Worm (Caenorhabditis elegans) whole organism, young adult: ENCODE measurements around the gene sri-25.
A peak's percentile ranks its signal among the peaks of the same experiment; 100 is the strongest.

Source experiments
- B0261.1 ChIP-seq: sonication (generic microtip); optimal IDR thresholded peaks from 2 replicates; lab custom pipeline; 2016; ENCODE audit warnings: mild to moderate bottlenecking, missing genetic modification characterization, moderate library complexity, missing compliant biosample characterization
- D2030.7 ChIP-seq: fragments of 200-800 bp; sonication (Bioruptor generic); IDR thresholded peaks from 2 replicates; pipeline ENCODE4 v1.3.6; 2022; ENCODE audit warnings: missing genetic modification reagents, missing genetic modification characterization, missing compliant biosample characterization
- F10E7.11 ChIP-seq: sonication (generic microtip); optimal IDR thresholded peaks from 2 replicates; lab custom pipeline; 2017; ENCODE audit warnings: mild to moderate bottlenecking, missing genetic modification characterization, moderate library complexity, missing compliant biosample characterization
- F22D6.2 ChIP-seq: sonication (generic microtip); optimal IDR thresholded peaks from 2 replicates; lab custom pipeline; 2016; ENCODE audit warnings: mild to moderate bottlenecking, missing genetic modification characterization, missing compliant biosample characterization
- F23B12.7 ChIP-seq: sonication (generic microtip); optimal IDR thresholded peaks from 2 replicates; lab custom pipeline; 2017; ENCODE audit warnings: missing genetic modification characterization, mild to moderate bottlenecking, missing compliant biosample characterization, antibody characterized with exemption, moderate library complexity; ENCODE audit not compliant: insufficient read depth
- F39B2.1 ChIP-seq: fragments of 200-800 bp; sonication (Bioruptor generic); IDR thresholded peaks from 2 replicates; pipeline ENCODE4 v1.3.6; 2022; ENCODE audit warnings: missing genetic modification reagents, missing genetic modification characterization, missing compliant biosample characterization
- F55B11.4 ChIP-seq: sonication (generic microtip); optimal IDR thresholded peaks from 2 replicates; lab custom pipeline; 2016; ENCODE audit warnings: missing compliant biosample characterization, missing genetic modification characterization, borderline replicate concordance; ENCODE audit not compliant: insufficient read depth
- K11D2.4 ChIP-seq: fragments of 200-800 bp; sonication (Bioruptor generic); IDR thresholded peaks from 2 replicates; pipeline ENCODE4 v1.3.6; 2022; ENCODE audit warnings: missing genetic modification reagents, missing genetic modification characterization, missing compliant biosample characterization
- K12H6.12 ChIP-seq: fragments of 200-800 bp; sonication (Bioruptor generic); optimal IDR thresholded peaks from 2 replicates; lab custom pipeline; 2018; ENCODE audit warnings: mild to moderate bottlenecking, missing genetic modification characterization, missing compliant biosample characterization
- Y67H2A.10 ChIP-seq: fragments of 200-800 bp; sonication (Bioruptor generic); conservative IDR thresholded peaks from 2 replicates; pipeline ENCODE4 v1.3.6; 2022; ENCODE audit warnings: missing genetic modification reagents, missing genetic modification characterization, missing compliant biosample characterization
- Y79H2A.3 ChIP-seq: fragments of 200-800 bp; sonication (Bioruptor generic); conservative IDR thresholded peaks from 2 replicates; pipeline ENCODE4 v1.3.6; 2022; ENCODE audit warnings: missing genetic modification reagents, missing genetic modification characterization, missing compliant biosample characterization
- ZK185.1 ChIP-seq: sonication (generic microtip); optimal IDR thresholded peaks from 2 replicates; lab custom pipeline; 2016; ENCODE audit warnings: mild to moderate bottlenecking, missing genetic modification characterization, missing compliant biosample characterization; ENCODE audit not compliant: poor library complexity, severe bottlenecking
- ama-1 ChIP-seq, 3 experiments: fragments of 150-350 bp in 1 of 3; sonication (generic microtip) in 2 of 3; optimal IDR thresholded peaks; 2 replicates each; lab custom pipeline; 2014 to 2018; ENCODE audit warnings: missing biosample characterization in 2 of 3, missing genetic modification characterization in 2 of 3, missing genetic modification reagents in 2 of 3
- attf-3 ChIP-seq: fragments of 200-800 bp; sonication (Bioruptor generic); conservative IDR thresholded peaks from 2 replicates; pipeline ENCODE4 v1.3.6; 2022; ENCODE audit warnings: missing genetic modification reagents, missing genetic modification characterization, missing compliant biosample characterization
- bed-1 ChIP-seq: fragments of 200-800 bp; sonication (Bioruptor generic); IDR thresholded peaks from 2 replicates; pipeline ENCODE4 v1.3.6; 2022; ENCODE audit warnings: missing genetic modification reagents, missing genetic modification characterization, missing compliant biosample characterization
- bed-2 ChIP-seq: fragments of 200-800 bp; sonication (Bioruptor generic); IDR thresholded peaks from 2 replicates; pipeline ENCODE4 v1.3.6; 2022; ENCODE audit warnings: missing genetic modification reagents, missing genetic modification characterization, missing compliant biosample characterization
- cebp-1 ChIP-seq, 2 experiments: fragments of 200-800 bp in 1 of 2; sonication (Bioruptor generic) in 1 of 2; sonication (generic microtip) in 1 of 2; IDR thresholded peaks in 1 of 2; optimal IDR thresholded peaks in 1 of 2; 2 replicates each; pipeline versions ENCODE4 v1.3.6 to Lab custom; 2017 to 2022; ENCODE audit warnings: missing compliant biosample characterization in 2 of 2, missing genetic modification characterization in 2 of 2, mild to moderate bottlenecking in 1 of 2, missing genetic modification reagents in 1 of 2, moderate library complexity in 1 of 2
- cebp-2 ChIP-seq: fragments of 200-800 bp; sonication (Bioruptor generic); IDR thresholded peaks from 2 replicates; pipeline ENCODE4 v1.3.6; 2022; ENCODE audit warnings: missing genetic modification characterization, missing compliant biosample characterization
- ceh-27 ChIP-seq: fragments of 200-800 bp; sonication (Bioruptor generic); optimal IDR thresholded peaks from 2 replicates; lab custom pipeline; 2018; ENCODE audit warnings: mild to moderate bottlenecking, missing genetic modification characterization, moderate library complexity, missing compliant biosample characterization
- chd-7 ChIP-seq: sonication (generic microtip); optimal IDR thresholded peaks from 2 replicates; lab custom pipeline; 2016; ENCODE audit warnings: mild to moderate bottlenecking, missing genetic modification characterization, moderate library complexity, missing compliant biosample characterization
- dox-1 ChIP-seq: fragments of 200-800 bp; sonication (Bioruptor generic); IDR thresholded peaks from 2 replicates; pipeline ENCODE4 v1.3.6; 2022; ENCODE audit warnings: missing genetic modification reagents, missing genetic modification characterization, missing compliant biosample characterization
- dpl-1 ChIP-seq: fragments of 150-350 bp; optimal IDR thresholded peaks from 2 replicates; lab custom pipeline; 2014; ENCODE audit warnings: missing biosample characterization, missing genetic modification reagents, missing genetic modification characterization
- egl-44 ChIP-seq: fragments of 200-800 bp; sonication (Bioruptor generic); IDR thresholded peaks from 2 replicates; pipeline ENCODE4 v1.3.6; 2022; ENCODE audit warnings: missing genetic modification reagents, missing genetic modification characterization, missing compliant biosample characterization
- ets-4 ChIP-seq: fragments of 200-800 bp; sonication (Bioruptor generic); optimal IDR thresholded peaks from 2 replicates; lab custom pipeline; 2018; ENCODE audit warnings: mild to moderate bottlenecking, missing genetic modification characterization, missing compliant biosample characterization
- gei-17 ChIP-seq: fragments of 200-800 bp; sonication (Bioruptor generic); optimal IDR thresholded peaks from 2 replicates; lab custom pipeline; 2018; ENCODE audit warnings: mild to moderate bottlenecking, missing genetic modification characterization, missing compliant biosample characterization
- hlh-12 ChIP-seq: sonication (generic microtip); optimal IDR thresholded peaks from 2 replicates; lab custom pipeline; 2016; ENCODE audit warnings: missing genetic modification characterization, missing compliant biosample characterization
- hrde-1 ChIP-seq: sonication (generic microtip); optimal IDR thresholded peaks from 2 replicates; lab custom pipeline; 2016; ENCODE audit warnings: missing genetic modification characterization, mild to moderate bottlenecking, missing compliant biosample characterization, moderate library complexity, missing genotype, missing genetic modification reagents, borderline replicate concordance
- hsf-1 ChIP-seq: fragments of 200-800 bp; sonication (Bioruptor generic); IDR thresholded peaks from 2 replicates; pipeline ENCODE4 v1.3.6; 2022; ENCODE audit warnings: missing genetic modification reagents, missing genetic modification characterization, missing compliant biosample characterization
- lag-1 ChIP-seq: fragments of 200-800 bp; sonication (Bioruptor generic); IDR thresholded peaks from 2 replicates; pipeline ENCODE4 v1.3.6; 2022; ENCODE audit warnings: missing genetic modification reagents, missing genetic modification characterization, missing compliant biosample characterization
- lir-1 ChIP-seq: fragments of 200-800 bp; sonication (Bioruptor generic); conservative IDR thresholded peaks from 2 replicates; pipeline ENCODE4 v1.3.6; 2022; ENCODE audit warnings: missing genetic modification reagents, missing genetic modification characterization, missing compliant biosample characterization
- madf-6 ChIP-seq: fragments of 200-800 bp; sonication (Bioruptor generic); IDR thresholded peaks from 2 replicates; pipeline ENCODE4 v1.3.6; 2022; ENCODE audit warnings: missing genetic modification reagents, missing genetic modification characterization, missing compliant biosample characterization
- madf-8 ChIP-seq: fragments of 200-800 bp; sonication (Bioruptor generic); conservative IDR thresholded peaks from 2 replicates; pipeline ENCODE4 v1.3.6; 2022; ENCODE audit warnings: missing genetic modification reagents, missing genetic modification characterization, missing compliant biosample characterization
- mcd-1 ChIP-seq: fragments of 200-800 bp; sonication (Bioruptor generic); IDR thresholded peaks from 2 replicates; pipeline ENCODE4 v1.3.6; 2022; ENCODE audit warnings: missing genetic modification reagents, missing genetic modification characterization, missing compliant biosample characterization
- mel-28 ChIP-seq: sonication (generic microtip); optimal IDR thresholded peaks from 2 replicates; lab custom pipeline; 2016; ENCODE audit warnings: borderline replicate concordance, mild to moderate bottlenecking, missing genetic modification characterization, missing compliant biosample characterization
- nfya-1 ChIP-seq: sonication (generic microtip); optimal IDR thresholded peaks from 2 replicates; lab custom pipeline; 2017; ENCODE audit warnings: antibody characterized with exemption, missing compliant biosample characterization, missing genetic modification characterization, borderline replicate concordance; ENCODE audit not compliant: insufficient read depth
- nfyb-1 ChIP-seq: fragments of 200-800 bp; sonication (Bioruptor generic); IDR thresholded peaks from 2 replicates; pipeline ENCODE4 v1.3.6; 2022; ENCODE audit warnings: missing genetic modification reagents, missing genetic modification characterization, missing compliant biosample characterization
- nhr-120 ChIP-seq: fragments of 200-800 bp; sonication (Bioruptor generic); IDR thresholded peaks from 2 replicates; pipeline ENCODE4 v1.3.6; 2022; ENCODE audit warnings: missing genetic modification characterization, missing compliant biosample characterization
- nhr-179 ChIP-seq: sonication (generic microtip); optimal IDR thresholded peaks from 2 replicates; lab custom pipeline; 2016; ENCODE audit warnings: mild to moderate bottlenecking, missing genetic modification characterization, missing compliant biosample characterization
- nhr-90 ChIP-seq: sonication (generic microtip); optimal IDR thresholded peaks from 2 replicates; lab custom pipeline; 2016; ENCODE audit warnings: missing genotype, mild to moderate bottlenecking, missing genetic modification characterization, missing compliant biosample characterization
- pbrm-1 ChIP-seq: fragments of 200-800 bp; sonication (Bioruptor generic); IDR thresholded peaks from 2 replicates; pipeline ENCODE4 v1.3.6; 2022; ENCODE audit warnings: missing genetic modification reagents, missing genetic modification characterization, missing compliant biosample characterization
- snpc-1.3 ChIP-seq: sonication (generic microtip); optimal IDR thresholded peaks from 2 replicates; lab custom pipeline; 2017; ENCODE audit warnings: missing genetic modification characterization, mild to moderate bottlenecking, missing compliant biosample characterization, antibody characterized with exemption, moderate library complexity, missing genotype, missing genetic modification reagents; ENCODE audit not compliant: insufficient read depth
- snpc-4 ChIP-seq, 5 experiments: fragments of 150-350 bp in 1 of 5; sonication (generic microtip) in 4 of 5; optimal IDR thresholded peaks; 2 replicates each; lab custom pipeline; 2014 to 2018; ENCODE audit warnings: missing genetic modification characterization in 5 of 5, missing biosample characterization in 3 of 5, antibody characterized with exemption in 2 of 5, mild to moderate bottlenecking in 2 of 5, missing compliant biosample characterization in 2 of 5, missing genotype in 2 of 5, moderate library complexity in 2 of 5, missing genetic modification reagents in 1 of 5
- somi-1 ChIP-seq: fragments of 200-800 bp; sonication (Bioruptor generic); optimal IDR thresholded peaks from 2 replicates; lab custom pipeline; 2018; ENCODE audit warnings: mild to moderate bottlenecking, missing genetic modification characterization, missing compliant biosample characterization
- tbp1 ChIP-seq: fragments of 200-800 bp; sonication (Bioruptor generic); optimal IDR thresholded peaks from 2 replicates; lab custom pipeline; 2018; ENCODE audit warnings: mild to moderate bottlenecking, missing genetic modification characterization, missing compliant biosample characterization
- unc-62 ChIP-seq: fragments of 150-350 bp; optimal IDR thresholded peaks from 2 replicates; lab custom pipeline; 2014; ENCODE audit warnings: missing biosample characterization, missing genetic modification reagents, missing genetic modification characterization

Gene sri-25

ce11 chrV:15190903-15191302 lies 25.9 kb upstream of the sri-25 start, which contains the start of gene Y75B12B.11 (continued):
- TF ChIP-seq D2030.7 (GFP tag; lab: Robert Waterston, UW): peak; percentile 96
- TF ChIP-seq hrde-1 (tag; lab: Kevin White, UChicago): peak; percentile 97
- peak; percentile 76 for TF ChIP-seq F10E7.11 (tag; lab: Kevin White, UChicago)
- TF ChIP-seq snpc-4 (GFP tag; optimal IDR thresholded peaks at IDR 0.05; lab: Kevin White, UChicago): peak; percentile 77
- peak; percentile 47 to 87 (median 82) for TF ChIP-seq snpc-4 (tag; optimal IDR thresholded peaks at IDR 0.05; lab: Kevin White, UChicago)
- TF ChIP-seq cebp-2: peak; percentile 97
- peak; percentile 99 for TF ChIP-seq tbp1 (GFP tag; lab: Kevin White, UChicago)
- peak; percentile 87 for TF ChIP-seq ets-4 (GFP tag; lab: Kevin White, UChicago)
- peak; percentile 77 for TF ChIP-seq attf-3 (GFP tag; lab: Robert Waterston, UW)
- TF ChIP-seq bed-1 (GFP tag; lab: Robert Waterston, UW): peak; percentile 94; the same call in 1 of the 2 replicates
- TF ChIP-seq K12H6.12 (tag; lab: Kevin White, UChicago): peak; percentile 83
- peak; percentile 75 for TF ChIP-seq lir-1 (GFP tag; lab: Robert Waterston, UW)
- TF ChIP-seq cebp-1 (GFP tag; IDR thresholded peaks at IDR 0.05; lab: Robert Waterston, UW): peak; percentile 67; the same call in 1 of the 2 replicates
- peak; percentile 88 for TF ChIP-seq cebp-1 (tag; optimal IDR thresholded peaks at IDR 0.05; lab: Kevin White, UChicago)
- peak; percentile 92 for TF ChIP-seq F39B2.1 (GFP tag; lab: Robert Waterston, UW)
- peak; percentile 60; the same call in 1 of the 2 replicates for TF ChIP-seq K11D2.4 (GFP tag; lab: Robert Waterston, UW)
- peak; percentile 83 for TF ChIP-seq mel-28 (tag; lab: Kevin White, UChicago)
- TF ChIP-seq B0261.1: peak; percentile 97
- TF ChIP-seq madf-6 (GFP tag; lab: Robert Waterston, UW): peak; percentile 92
- no peak for TF ChIP-seq unc-62 (GFP tag; lab: Kevin White, UChicago)
- TF ChIP-seq hsf-1 (GFP tag; lab: Robert Waterston, UW): peak; percentile 95
- TF ChIP-seq ama-1 (optimal IDR thresholded peaks at IDR 0.05; lab: Kevin White, UChicago): peak; percentile 78
- TF ChIP-seq ama-1 (GFP tag; optimal IDR thresholded peaks at IDR 0.05; lab: Kevin White, UChicago): peak; percentile 93 to 95
- TF ChIP-seq snpc-1.3 (tag; lab: Kevin White, UChicago): peak; percentile 90
- TF ChIP-seq Y79H2A.3: peak; percentile 91
- peak; percentile 97 for TF ChIP-seq nfyb-1 (GFP tag; lab: Robert Waterston, UW)
- TF ChIP-seq bed-2 (GFP tag; lab: Robert Waterston, UW): no peak; the same call in 1 of the 2 replicates
- no peak for TF ChIP-seq Y67H2A.10 (GFP tag; lab: Robert Waterston, UW)
- peak; percentile 93 for TF ChIP-seq pbrm-1 (GFP tag; lab: Robert Waterston, UW)
- TF ChIP-seq chd-7 (tag; lab: Kevin White, UChicago): peak; percentile 97
- peak; percentile 90 for TF ChIP-seq ZK185.1
- TF ChIP-seq F22D6.2 (tag; lab: Kevin White, UChicago): peak; percentile 82
- peak; percentile 96 for TF ChIP-seq nhr-120 (GFP tag; lab: Robert Waterston, UW)
- peak; percentile 61 for TF ChIP-seq somi-1 (GFP tag; lab: Kevin White, UChicago)
- peak; percentile 85 for TF ChIP-seq ceh-27
- peak; percentile 98 for TF ChIP-seq nhr-90
- no peak for TF ChIP-seq nfya-1 (tag; lab: Kevin White, UChicago)
- peak; percentile 49 for TF ChIP-seq dpl-1 (GFP tag; lab: Kevin White, UChicago)
- peak; percentile 96 for TF ChIP-seq egl-44 (GFP tag; lab: Robert Waterston, UW)
- peak; percentile 89 for TF ChIP-seq F23B12.7 (tag; lab: Kevin White, UChicago)
- no peak for TF ChIP-seq F55B11.4 (tag; lab: Kevin White, UChicago)
- TF ChIP-seq hlh-12 (tag; lab: Kevin White, UChicago): peak; percentile 80
- TF ChIP-seq lag-1 (GFP tag; lab: Robert Waterston, UW): 0 out of 2 replicates have a peak, but pooled peaks have one; percentile 52
- peak; percentile 71 for TF ChIP-seq madf-8 (GFP tag; lab: Robert Waterston, UW)
- peak; percentile 81 for TF ChIP-seq nhr-179
- TF ChIP-seq mcd-1: peak; percentile 93
- peak; percentile 68 for TF ChIP-seq gei-17 (GFP tag; lab: Kevin White, UChicago)
- TF ChIP-seq dox-1 (GFP tag; lab: Robert Waterston, UW): peak; percentile 95
